Fruit fly (Drosophila melanogaster): ENCODE data around the gene CG33099.

DNA sequence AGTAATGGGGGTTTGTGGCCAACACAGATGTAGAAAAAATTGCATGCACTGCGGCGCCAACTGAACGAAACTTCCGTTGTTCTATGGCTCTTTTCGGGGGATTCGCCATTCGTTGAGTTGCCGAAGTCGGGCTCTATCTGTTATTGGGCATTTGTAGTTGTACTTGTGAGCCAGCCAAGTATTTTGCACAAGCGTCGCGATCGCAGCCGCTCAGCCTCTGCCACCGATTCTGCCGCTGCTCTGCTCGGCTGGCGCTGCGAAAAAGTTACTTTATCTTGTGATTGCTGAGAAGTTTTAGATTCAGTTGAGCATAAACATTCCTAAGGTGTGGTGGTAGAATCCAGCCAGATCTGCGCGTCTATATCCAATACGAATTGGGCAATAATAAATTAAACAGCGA, 39.5 kb upstream of the CG33099 start, which contains the start of gene CG33110:
- no peak for TF ChIP-seq dl (GFP tag; optimal IDR thresholded peaks at IDR 0.05; ENCODE audit: insufficient read depth in 1 of 2, partially characterized antibody in 2 of 2)
- no peak for TF ChIP-seq Hr83 (GFP tag; optimal IDR thresholded peaks at IDR 0.05; ENCODE audit: poor library complexity, severe bottlenecking)
- TF ChIP-seq CG9705 (GFP tag; optimal IDR thresholded peaks at IDR 0.05), result no peak
- TF ChIP-seq Myc (optimal IDR thresholded peaks at IDR 0.05), result no peak
- TF ChIP-seq usp (GFP tag; optimal IDR thresholded peaks at IDR 0.05), result no peak
- TF ChIP-seq Dif (GFP tag; optimal IDR thresholded peaks at IDR 0.05; ENCODE audit: partially characterized antibody), result no peak
- no peak for TF ChIP-seq h (GFP tag; optimal IDR thresholded peaks at IDR 0.05)

Measured in whole organism, wandering third instar larva.